Fruit fly (Drosophila melanogaster): ENCODE results near the gene CG7322.

DNA sequence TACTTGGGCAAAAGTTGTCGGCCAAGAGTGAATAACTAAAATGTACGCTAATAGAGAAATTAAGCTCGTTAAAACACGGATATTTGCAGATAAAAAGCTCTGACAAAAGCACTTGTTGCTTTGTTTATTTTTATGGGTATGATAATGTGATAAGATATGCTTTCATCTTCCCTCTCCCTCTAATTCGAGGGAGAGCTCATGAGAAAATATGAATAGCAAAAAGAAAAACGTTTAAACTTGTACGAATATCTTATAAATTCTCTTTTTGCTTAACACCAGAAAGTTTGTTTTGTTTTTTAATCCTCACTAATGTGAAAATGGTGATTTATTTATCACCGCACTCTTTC is 8.6 kb downstream of the CG7322 start:
- TF ChIP-seq CG33017 (tag; optimal IDR thresholded peaks at IDR 0.05) (no peak), CG14711 (tag; optimal IDR thresholded peaks at IDR 0.05) (no peak), cnc (optimal IDR thresholded peaks at IDR 0.05) (no peak), toe (GFP tag; optimal IDR thresholded peaks at IDR 0.05) (no peak), Hr96 (GFP tag; optimal IDR thresholded peaks at IDR 0.05) (no peak), CG12768 (GFP tag; optimal IDR thresholded peaks at IDR 0.05) (no peak), bab1 (GFP tag; optimal IDR thresholded peaks at IDR 0.05) (no peak), CG5204 (GFP tag; optimal IDR thresholded peaks at IDR 0.05) (no peak), ovo (GFP tag; optimal IDR thresholded peaks at IDR 0.05) (no peak), CG11617 (GFP tag; optimal IDR thresholded peaks at IDR 0.05) (no peak)

Measured in whole organism, adult.